Worm (Caenorhabditis elegans) whole organism, young adult: Measurements from ENCODE around the gene F58D12.1.

ENCODE experiments used
- F22D6.2 ChIP-seq: sonication (generic microtip); optimal IDR thresholded peaks from 2 replicates; lab custom pipeline; 2016; ENCODE audit warnings: mild to moderate bottlenecking, missing genetic modification characterization, missing compliant biosample characterization
- F39B2.1 ChIP-seq: fragments of 200-800 bp; sonication (Bioruptor generic); IDR thresholded peaks from 2 replicates; pipeline ENCODE4 v1.3.6; 2022; ENCODE audit warnings: missing genetic modification reagents, missing genetic modification characterization, missing compliant biosample characterization
- F52B5.7 ChIP-seq: sonication (generic microtip); optimal IDR thresholded peaks from 2 replicates; lab custom pipeline; 2016; ENCODE audit warnings: mild to moderate bottlenecking, missing genetic modification characterization, missing compliant biosample characterization
- K12H6.12 ChIP-seq: fragments of 200-800 bp; sonication (Bioruptor generic); optimal IDR thresholded peaks from 2 replicates; lab custom pipeline; 2018; ENCODE audit warnings: mild to moderate bottlenecking, missing genetic modification characterization, missing compliant biosample characterization
- Y56A3A.18 ChIP-seq: fragments of 200-800 bp; sonication (Bioruptor generic); IDR thresholded peaks from 2 replicates; pipeline ENCODE4 v1.3.6; 2022; ENCODE audit warnings: missing genetic modification reagents, missing genetic modification characterization, missing compliant biosample characterization
- atf-7 ChIP-seq: sonication (generic microtip); optimal IDR thresholded peaks from 2 replicates; lab custom pipeline; 2017; ENCODE audit warnings: mild to moderate bottlenecking, missing genetic modification characterization, missing compliant biosample characterization
- athp-1 ChIP-seq: sonication (generic microtip); optimal IDR thresholded peaks from 2 replicates; lab custom pipeline; 2017; ENCODE audit warnings: mild to moderate bottlenecking, missing genetic modification characterization, missing compliant biosample characterization
- ceh-40 ChIP-seq: fragments of 200-800 bp; sonication (Bioruptor generic); IDR thresholded peaks from 2 replicates; pipeline ENCODE4 v1.3.6; 2022; ENCODE audit warnings: missing genetic modification characterization, missing compliant biosample characterization
- dpff-1 ChIP-seq: sonication (generic microtip); optimal IDR thresholded peaks from 2 replicates; lab custom pipeline; 2017; ENCODE audit warnings: mild to moderate bottlenecking, missing genetic modification characterization, missing compliant biosample characterization
- dpl-1 ChIP-seq: fragments of 150-350 bp; optimal IDR thresholded peaks from 2 replicates; lab custom pipeline; 2014; ENCODE audit warnings: missing biosample characterization, missing genetic modification reagents, missing genetic modification characterization
- egl-44 ChIP-seq: fragments of 200-800 bp; sonication (Bioruptor generic); IDR thresholded peaks from 2 replicates; pipeline ENCODE4 v1.3.6; 2022; ENCODE audit warnings: missing genetic modification reagents, missing genetic modification characterization, missing compliant biosample characterization
- ekl-4 ChIP-seq: fragments of 200-800 bp; sonication (Bioruptor generic); IDR thresholded peaks from 2 replicates; pipeline ENCODE4 v1.3.6; 2022; ENCODE audit warnings: missing genetic modification reagents, missing genetic modification characterization, missing compliant biosample characterization
- ets-4 ChIP-seq: fragments of 200-800 bp; sonication (Bioruptor generic); optimal IDR thresholded peaks from 2 replicates; lab custom pipeline; 2018; ENCODE audit warnings: mild to moderate bottlenecking, missing genetic modification characterization, missing compliant biosample characterization
- fkh-3 ChIP-seq: sonication (generic microtip); optimal IDR thresholded peaks from 2 replicates; lab custom pipeline; 2016; ENCODE audit warnings: mild to moderate bottlenecking, missing genetic modification characterization, missing compliant biosample characterization
- gei-17 ChIP-seq: fragments of 200-800 bp; sonication (Bioruptor generic); optimal IDR thresholded peaks from 2 replicates; lab custom pipeline; 2018; ENCODE audit warnings: mild to moderate bottlenecking, missing genetic modification characterization, missing compliant biosample characterization
- lag-1 ChIP-seq: fragments of 200-800 bp; sonication (Bioruptor generic); IDR thresholded peaks from 2 replicates; pipeline ENCODE4 v1.3.6; 2022; ENCODE audit warnings: missing genetic modification reagents, missing genetic modification characterization, missing compliant biosample characterization
- let-607 ChIP-seq, 2 experiments: fragments of 200-800 bp in 1 of 2; sonication (Bioruptor generic) in 1 of 2; sonication (generic microtip) in 1 of 2; optimal IDR thresholded peaks; 2 replicates each; lab custom pipeline; 2016 to 2018; ENCODE audit warnings: mild to moderate bottlenecking in 2 of 2, missing compliant biosample characterization in 2 of 2, missing genetic modification characterization in 2 of 2, moderate library complexity in 2 of 2, missing genotype in 1 of 2
- lin-26 ChIP-seq: fragments of 200-800 bp; sonication (Bioruptor generic); IDR thresholded peaks from 2 replicates; pipeline ENCODE4 v1.3.6; 2022; ENCODE audit warnings: missing genetic modification reagents, missing genetic modification characterization, missing compliant biosample characterization
- lir-1 ChIP-seq: fragments of 200-800 bp; sonication (Bioruptor generic); conservative IDR thresholded peaks from 2 replicates; pipeline ENCODE4 v1.3.6; 2022; ENCODE audit warnings: missing genetic modification reagents, missing genetic modification characterization, missing compliant biosample characterization
- lsl-1 ChIP-seq: fragments of 200-800 bp; sonication (Bioruptor generic); optimal IDR thresholded peaks from 2 replicates; lab custom pipeline; 2018; ENCODE audit warnings: mild to moderate bottlenecking, missing genetic modification characterization, moderate library complexity, missing compliant biosample characterization
- madf-8 ChIP-seq: fragments of 200-800 bp; sonication (Bioruptor generic); conservative IDR thresholded peaks from 2 replicates; pipeline ENCODE4 v1.3.6; 2022; ENCODE audit warnings: missing genetic modification reagents, missing genetic modification characterization, missing compliant biosample characterization
- mel-28 ChIP-seq: sonication (generic microtip); optimal IDR thresholded peaks from 2 replicates; lab custom pipeline; 2016; ENCODE audit warnings: borderline replicate concordance, mild to moderate bottlenecking, missing genetic modification characterization, missing compliant biosample characterization
- mes-4 ChIP-seq: sonication (generic microtip); optimal IDR thresholded peaks from 2 replicates; lab custom pipeline; 2016; ENCODE audit warnings: missing genotype, missing genetic modification characterization, missing compliant biosample characterization
- mxl-1 ChIP-seq: sonication (generic microtip); optimal IDR thresholded peaks from 2 replicates; lab custom pipeline; 2016; ENCODE audit warnings: missing genetic modification characterization, missing compliant biosample characterization
- nfyb-1 ChIP-seq: fragments of 200-800 bp; sonication (Bioruptor generic); IDR thresholded peaks from 2 replicates; pipeline ENCODE4 v1.3.6; 2022; ENCODE audit warnings: missing genetic modification reagents, missing genetic modification characterization, missing compliant biosample characterization
- nhr-179 ChIP-seq: sonication (generic microtip); optimal IDR thresholded peaks from 2 replicates; lab custom pipeline; 2016; ENCODE audit warnings: mild to moderate bottlenecking, missing genetic modification characterization, missing compliant biosample characterization
- rec-8 ChIP-seq, 2 experiments: sonication (generic microtip); optimal IDR thresholded peaks; 2 replicates each; lab custom pipeline; 2016; ENCODE audit warnings: mild to moderate bottlenecking in 2 of 2, missing genetic modification characterization in 2 of 2, missing genetic modification reagents in 2 of 2, missing genotype in 2 of 2, missing biosample characterization in 1 of 2, missing compliant biosample characterization in 1 of 2, moderate library complexity in 1 of 2
- sdz-38 ChIP-seq: sonication (generic microtip); optimal IDR thresholded peaks from 2 replicates; lab custom pipeline; 2016; ENCODE audit warnings: missing genotype, missing genetic modification characterization, missing compliant biosample characterization
- sea-2 ChIP-seq: fragments of 200-800 bp; sonication (Bioruptor generic); IDR thresholded peaks from 2 replicates; pipeline ENCODE4 v1.3.6; 2022; ENCODE audit warnings: missing genetic modification characterization, missing compliant biosample characterization
- sptf-2 ChIP-seq: fragments of 200-800 bp; sonication (Bioruptor generic); optimal IDR thresholded peaks from 2 replicates; lab custom pipeline; 2018; ENCODE audit warnings: mild to moderate bottlenecking, missing genetic modification characterization, missing compliant biosample characterization
- unc-62 ChIP-seq: fragments of 150-350 bp; optimal IDR thresholded peaks from 2 replicates; lab custom pipeline; 2014; ENCODE audit warnings: missing biosample characterization, missing genetic modification reagents, missing genetic modification characterization
- xnd-1 ChIP-seq: sonication (generic microtip); optimal IDR thresholded peaks from 2 replicates; lab custom pipeline; 2016; ENCODE audit warnings: missing genotype, missing genetic modification reagents, missing genetic modification characterization, missing compliant biosample characterization
- zfh-2 ChIP-seq: fragments of 200-800 bp; sonication (Bioruptor generic); conservative IDR thresholded peaks from 2 replicates; pipeline ENCODE4 v1.3.6; 2022; ENCODE audit warnings: missing genetic modification reagents, missing genetic modification characterization, missing compliant biosample characterization
- ztf-25 ChIP-seq: fragments of 200-800 bp; sonication (Bioruptor generic); IDR thresholded peaks from 2 replicates; pipeline ENCODE4 v1.3.6; 2022; ENCODE audit warnings: missing genetic modification reagents, missing genetic modification characterization, missing compliant biosample characterization
- ztf-26 ChIP-seq: sonication (generic microtip); optimal IDR thresholded peaks from 2 replicates; lab custom pipeline; 2017; ENCODE audit warnings: missing genetic modification characterization, missing compliant biosample characterization
- ztf-28 ChIP-seq: fragments of 200-800 bp; sonication (Bioruptor generic); IDR thresholded peaks from 2 replicates; pipeline ENCODE4 v1.3.6; 2022; ENCODE audit warnings: missing genetic modification reagents, missing genetic modification characterization, missing compliant biosample characterization

The F58D12.1 gene

DNA sequence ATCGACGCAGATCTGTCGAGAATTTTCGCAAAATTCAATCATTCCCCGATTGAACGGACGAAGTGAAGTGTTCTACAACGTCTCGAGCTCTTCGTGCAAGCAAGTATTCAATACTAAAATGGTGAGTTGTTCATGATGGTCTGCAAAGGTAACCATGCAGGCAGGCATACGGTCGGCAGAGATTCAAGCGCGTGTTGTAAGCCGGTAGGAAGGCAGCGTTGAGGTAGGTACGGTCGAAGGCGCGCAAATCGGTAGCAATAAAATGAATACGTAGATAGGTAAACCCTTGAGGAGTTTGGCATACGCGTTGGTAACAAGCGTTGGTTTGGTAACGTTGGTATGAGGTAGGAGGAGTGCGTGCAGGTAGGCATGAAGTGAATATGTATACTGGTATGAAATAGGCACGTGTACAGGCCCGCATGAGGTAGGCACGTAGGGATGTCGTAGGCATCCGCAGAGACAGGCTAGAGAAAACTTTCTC lies 18.5 kb downstream of the F58D12.1 start, which contains the start of gene D1086.17:
Gene D1086.17 (plus strand): TSS at position 51 of the 481 bp plus-strand sequence.
- no peak for TF ChIP-seq F22D6.2 (tag; lab: Kevin White, UChicago)
- TF ChIP-seq madf-8: no peak
- no peak for TF ChIP-seq dpff-1 (tag; lab: Kevin White, UChicago)

ce11 chrV:14069899-14070298 lies 20.5 kb downstream of the F58D12.1 start:
- TF ChIP-seq sea-2 (GFP tag; lab: Robert Waterston, UW) (no peak), ets-4 (GFP tag; lab: Kevin White, UChicago) (no peak), F52B5.7 (tag; lab: Kevin White, UChicago) (no peak), mes-4 (tag; lab: Kevin White, UChicago) (no peak), nhr-179 (no peak), ztf-25 (GFP tag; lab: Robert Waterston, UW) (no peak), zfh-2 (GFP tag; lab: Robert Waterston, UW) (no peak), ceh-40 (no peak)
- TF ChIP-seq, all 124 proteins: peak for 0

DNA sequence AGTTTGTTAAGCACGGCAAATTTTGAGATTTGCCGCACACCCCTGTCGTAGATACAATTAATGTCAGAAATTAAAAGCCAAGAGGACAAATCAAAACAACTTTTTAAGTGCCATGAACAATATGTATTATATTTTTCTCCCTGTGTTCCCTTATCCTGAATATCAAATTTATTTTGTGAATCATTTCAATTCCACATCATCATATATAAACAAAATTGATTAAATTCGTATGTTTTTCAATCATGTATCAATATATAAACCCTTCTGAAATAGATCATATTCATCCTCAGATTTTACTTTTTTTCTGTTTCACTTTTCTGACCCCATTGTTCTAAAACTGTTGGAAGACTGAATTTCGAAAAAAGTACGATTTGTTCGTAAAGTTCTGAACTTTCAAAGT lies 24.8 kb downstream of the F58D12.1 start, which contains the start of gene D1086.11:
Gene D1086.11 (plus strand): TSS at position 301 of the 400 bp plus-strand sequence.
- TF ChIP-seq ekl-4 (GFP tag; lab: Robert Waterston, UW) (no peak), mes-4 (tag; lab: Kevin White, UChicago) (no peak), dpl-1 (GFP tag; lab: Kevin White, UChicago) (no peak), rec-8 (tag; optimal IDR thresholded peaks at IDR 0.05; lab: Kevin White, UChicago) (no peak), lsl-1 (GFP tag; lab: Kevin White, UChicago) (no peak), lir-1 (GFP tag; lab: Robert Waterston, UW) (no peak), lag-1 (GFP tag; lab: Robert Waterston, UW) (no peak), Y56A3A.18 (no peak), unc-62 (GFP tag; lab: Kevin White, UChicago) (no peak)

DNA sequence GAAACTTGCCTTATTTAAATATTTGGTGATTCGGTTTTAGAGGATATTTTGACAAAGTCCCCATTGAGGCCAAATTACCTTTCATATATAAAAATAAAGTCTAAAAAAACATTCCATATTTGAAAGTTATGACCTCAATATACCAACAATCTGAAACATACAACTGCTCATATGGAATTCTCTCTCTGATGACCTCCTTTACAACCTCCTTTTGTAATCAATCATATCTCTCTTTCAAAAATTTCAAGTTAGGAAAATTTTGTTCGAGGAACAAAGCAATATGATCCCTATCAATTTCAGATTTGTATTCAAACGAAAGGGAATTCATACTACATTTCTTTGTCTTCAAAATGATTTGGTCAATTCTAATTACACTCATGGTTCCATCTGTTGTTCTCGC lies 30.1 kb downstream of the F58D12.1 start, which contains the start of gene D1086.6:
Gene D1086.6 (plus strand): TSS at position 301 of the 400 bp plus-strand sequence.
- no peak for TF ChIP-seq gei-17 (GFP tag; lab: Kevin White, UChicago)

DNA sequence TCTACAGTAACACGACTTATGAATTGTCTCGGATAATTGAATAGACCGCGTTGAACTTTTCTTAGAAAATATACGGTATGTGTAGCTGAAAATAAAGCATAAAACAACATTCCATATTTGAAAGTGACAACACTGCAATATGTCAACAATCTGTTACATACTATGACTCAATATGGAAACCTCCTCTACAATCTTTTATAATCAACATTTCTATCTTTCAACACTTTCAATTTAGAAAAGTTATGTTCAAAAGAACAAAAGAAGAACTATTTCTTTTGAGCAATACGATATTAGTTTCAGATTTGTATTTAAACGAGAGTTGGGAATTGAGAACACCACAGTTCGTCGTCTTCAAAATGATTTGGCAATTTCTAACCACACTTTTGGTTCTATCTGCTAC lies 33.1 kb downstream of the F58D12.1 start, which contains the start of gene D1086.10:
Gene D1086.10 (plus strand): TSS at position 301 of the 400 bp plus-strand sequence.
- TF ChIP-seq sdz-38 (tag; lab: Kevin White, UChicago): no peak
- TF ChIP-seq mel-28 (tag; lab: Kevin White, UChicago): no peak
- TF ChIP-seq F39B2.1: no peak
- no peak for TF ChIP-seq ztf-28 (GFP tag; lab: Robert Waterston, UW)
- TF ChIP-seq nfyb-1: no peak
- TF ChIP-seq let-607 (tag; optimal IDR thresholded peaks at IDR 0.05; lab: Kevin White, UChicago): no peak
- no peak for TF ChIP-seq egl-44
- no peak for TF ChIP-seq ztf-26 (tag; lab: Kevin White, UChicago)
- no peak for TF ChIP-seq fkh-3
- no peak for TF ChIP-seq mxl-1 (tag; lab: Kevin White, UChicago)
- TF ChIP-seq K12H6.12 (tag; lab: Kevin White, UChicago): no peak
- no peak for TF ChIP-seq lin-26 (GFP tag; lab: Robert Waterston, UW)
- TF ChIP-seq xnd-1 (tag; lab: Kevin White, UChicago): no peak
- no peak for TF ChIP-seq athp-1 (tag; lab: Kevin White, UChicago)
- TF ChIP-seq atf-7: no peak
- TF ChIP-seq sptf-2 (GFP tag; lab: Kevin White, UChicago): no peak
- no peak for TF ChIP-seq ztf-25 (GFP tag; lab: Robert Waterston, UW)
